Fruit fly (Drosophila melanogaster): ENCODE measurements around the gene CG12811.

The CG12811 gene

DNA sequence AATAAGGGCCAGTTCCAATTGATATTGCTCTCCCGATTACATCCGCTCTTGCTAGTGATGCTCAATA lies at the start of gene CG12811:
Gene CG12811, minus strand, starts transcription at position 23 of the 67 bp plus-strand sequence.
- TF ChIP-seq CG8478 (optimal IDR thresholded peaks at IDR 0.05) (no peak), CTCF (optimal IDR thresholded peaks at IDR 0.05) (no peak)

DNA sequence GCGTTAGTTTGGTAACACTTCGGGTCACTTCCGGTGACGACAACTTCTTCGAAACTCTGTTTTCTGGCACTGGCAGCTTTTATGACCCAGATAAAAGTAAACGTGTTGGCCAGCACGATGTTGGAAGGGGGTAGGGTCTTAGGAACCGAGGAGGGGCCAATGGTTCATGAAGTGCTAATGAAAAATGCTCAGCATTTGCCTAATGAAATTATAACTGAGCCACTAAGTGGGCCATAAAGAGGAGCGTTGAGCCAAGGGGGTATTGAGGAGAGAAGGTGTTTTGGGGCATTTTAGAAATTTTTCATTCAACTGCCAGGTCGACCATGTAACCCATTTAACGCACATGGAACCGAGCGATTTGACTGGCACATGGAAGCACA lies 49.7 kb upstream of the CG12811 start:
- TF ChIP-seq CG8478 (optimal IDR thresholded peaks at IDR 0.05) (no peak), CTCF (optimal IDR thresholded peaks at IDR 0.05) (no peak)

DNA sequence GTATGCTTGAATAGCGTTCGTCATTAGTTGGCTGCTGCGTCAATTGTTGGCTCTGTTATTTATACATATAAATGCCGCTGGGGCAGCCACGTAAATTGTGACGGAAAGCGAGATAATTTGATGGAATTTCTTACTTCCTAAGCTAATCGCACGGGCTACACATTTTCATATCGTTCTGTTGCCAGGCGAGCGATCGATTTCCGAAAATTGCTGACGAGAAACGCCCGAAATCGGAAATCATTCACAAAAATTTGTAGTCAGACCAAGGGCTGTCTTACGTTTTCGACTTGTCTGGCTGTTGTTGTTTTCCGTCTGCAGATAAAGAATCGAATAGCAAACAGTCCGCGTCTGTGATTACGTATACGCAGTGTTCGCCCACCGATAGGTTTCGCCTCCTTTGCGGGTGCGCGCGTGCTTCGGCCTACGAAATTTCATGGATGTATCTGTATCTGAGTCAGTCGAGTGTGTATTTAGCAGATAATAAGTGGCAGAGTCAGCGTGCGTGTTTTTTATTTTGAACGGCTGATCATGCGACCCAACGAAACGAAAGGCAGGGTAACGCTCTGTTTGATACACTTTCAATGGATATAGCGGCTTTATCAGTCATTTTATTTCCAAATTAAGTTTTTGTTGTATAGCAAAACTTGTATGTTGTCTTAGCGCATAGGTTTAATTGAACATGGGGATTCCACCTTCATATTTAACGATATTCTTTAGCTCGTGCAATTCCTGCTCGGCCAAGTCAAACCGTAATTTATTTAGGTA lies 49.1 kb upstream of the CG12811 start:
- TF ChIP-seq CG8478 (optimal IDR thresholded peaks at IDR 0.05) (no peak), CTCF (optimal IDR thresholded peaks at IDR 0.05) (no peak)

DNA sequence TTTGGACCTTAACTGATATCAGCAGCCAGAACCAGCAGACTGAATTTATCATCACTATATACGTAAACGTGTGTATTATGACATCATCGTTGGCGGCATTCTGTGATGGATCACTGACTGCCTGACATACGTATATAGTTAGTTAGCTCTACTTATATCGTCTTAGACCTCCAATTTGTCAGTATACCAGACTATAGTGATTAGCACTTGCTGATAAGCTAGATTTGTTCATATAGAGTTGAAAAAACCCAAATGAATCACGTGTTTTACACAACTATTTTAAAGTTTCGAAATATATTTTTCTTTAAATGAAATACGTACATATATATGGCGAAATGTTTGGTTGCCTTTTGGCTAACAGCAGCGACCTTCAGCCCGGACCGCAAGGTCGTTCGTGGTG lies 47.2 kb upstream of the CG12811 start:
- TF ChIP-seq CG8478 (optimal IDR thresholded peaks at IDR 0.05): no peak
- TF ChIP-seq CTCF (optimal IDR thresholded peaks at IDR 0.05): no peak

DNA sequence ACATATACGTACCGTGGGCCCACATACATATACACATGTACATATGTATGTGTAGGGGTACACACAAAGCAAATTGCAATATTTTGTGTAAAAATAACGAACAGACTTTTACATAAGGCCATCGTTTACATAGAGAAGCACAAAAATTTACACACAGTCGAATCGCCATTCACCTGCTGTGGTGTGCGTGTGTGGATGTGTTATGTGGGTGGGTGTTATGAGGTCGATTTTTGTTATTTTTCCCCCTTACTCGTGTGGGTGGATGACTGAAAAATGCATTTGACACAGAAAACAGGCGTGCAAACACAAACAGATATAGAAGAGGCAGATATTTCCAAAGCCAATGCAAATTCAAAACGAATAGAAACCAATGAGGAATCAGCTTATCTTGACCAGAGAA lies 46.5 kb upstream of the CG12811 start:
- TF ChIP-seq CTCF (optimal IDR thresholded peaks at IDR 0.05) (no peak), CG8478 (optimal IDR thresholded peaks at IDR 0.05) (no peak)

DNA sequence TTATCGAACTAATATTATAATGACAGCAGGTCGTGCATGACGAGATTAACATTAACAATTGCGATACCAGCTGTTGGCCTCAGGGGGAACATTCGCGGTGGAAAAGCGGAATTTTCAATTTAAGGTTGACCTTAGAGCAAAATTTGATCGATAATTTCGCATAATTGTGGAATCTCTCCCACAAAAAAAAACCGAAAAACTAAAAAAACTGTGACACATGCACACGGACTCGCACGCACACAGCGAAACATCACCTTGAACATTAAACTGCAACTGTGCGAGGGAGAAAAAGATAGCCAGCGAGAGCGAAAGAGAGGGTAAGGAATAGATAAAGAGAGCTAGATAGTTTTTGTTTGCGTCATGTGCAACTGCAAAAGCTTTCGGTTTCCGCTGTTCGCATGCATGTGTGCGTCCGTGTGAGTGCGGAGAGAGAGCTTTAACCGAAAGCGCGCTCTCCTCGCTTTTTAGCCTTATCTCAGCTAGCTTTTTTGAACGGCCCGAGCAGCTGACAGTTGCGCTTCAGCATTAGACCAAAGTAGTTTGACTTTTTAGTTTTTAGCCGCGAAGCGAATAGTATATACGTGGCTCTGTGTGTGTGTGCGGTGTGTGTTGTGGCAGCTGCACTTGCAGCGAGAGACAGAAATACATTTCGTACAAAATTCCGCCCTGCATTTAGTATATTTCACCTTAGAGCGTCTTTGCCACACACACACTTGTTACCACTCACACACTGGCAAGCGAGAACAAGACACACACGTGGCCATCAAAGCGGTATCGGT lies 44.8 kb upstream of the CG12811 start:
- TF ChIP-seq CTCF (optimal IDR thresholded peaks at IDR 0.05) (no peak), CG8478 (optimal IDR thresholded peaks at IDR 0.05) (peak; percentile 26)

DNA sequence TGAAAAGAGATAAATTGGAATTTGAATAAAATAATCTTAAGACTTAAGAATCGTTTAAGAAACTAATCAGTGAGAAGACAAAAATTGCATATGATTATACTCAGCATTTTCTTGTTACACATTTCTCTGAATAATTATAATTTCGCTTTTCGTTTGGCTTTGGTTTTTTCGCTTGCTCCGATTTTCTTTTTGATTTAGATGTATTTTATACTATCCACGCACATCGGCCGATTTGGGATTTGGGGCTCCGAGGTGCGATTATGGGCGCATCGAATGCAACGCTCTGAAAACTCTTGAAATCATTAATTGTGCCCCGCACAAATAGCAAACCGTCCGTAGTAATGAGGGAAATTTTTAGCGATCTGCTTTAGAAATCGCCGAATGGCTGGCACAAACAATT lies 42.9 kb upstream of the CG12811 start:
- TF ChIP-seq CTCF (optimal IDR thresholded peaks at IDR 0.05): no peak
- TF ChIP-seq CG8478 (optimal IDR thresholded peaks at IDR 0.05): no peak

DNA sequence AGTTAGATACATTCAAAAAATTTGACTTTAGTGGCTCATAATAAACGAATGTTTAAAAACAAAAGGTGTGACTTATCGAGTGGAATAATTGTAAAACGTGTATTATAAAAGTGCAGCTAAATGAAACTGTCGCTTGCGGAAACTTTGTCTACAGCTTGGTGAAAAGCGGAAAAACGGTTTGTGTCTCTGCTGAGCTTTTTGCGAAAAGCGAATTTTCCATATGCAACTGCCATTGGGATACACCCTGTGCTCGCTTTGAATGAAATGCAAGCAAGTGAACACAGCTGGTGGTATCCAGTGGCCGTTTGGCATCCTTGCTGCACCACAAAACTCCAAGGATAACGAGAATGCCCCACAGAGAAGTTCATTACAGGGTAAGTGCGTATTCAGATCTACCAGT lies 42.3 kb upstream of the CG12811 start:
- no peak for TF ChIP-seq CG8478 (optimal IDR thresholded peaks at IDR 0.05)
- no peak for TF ChIP-seq CTCF (optimal IDR thresholded peaks at IDR 0.05)

DNA sequence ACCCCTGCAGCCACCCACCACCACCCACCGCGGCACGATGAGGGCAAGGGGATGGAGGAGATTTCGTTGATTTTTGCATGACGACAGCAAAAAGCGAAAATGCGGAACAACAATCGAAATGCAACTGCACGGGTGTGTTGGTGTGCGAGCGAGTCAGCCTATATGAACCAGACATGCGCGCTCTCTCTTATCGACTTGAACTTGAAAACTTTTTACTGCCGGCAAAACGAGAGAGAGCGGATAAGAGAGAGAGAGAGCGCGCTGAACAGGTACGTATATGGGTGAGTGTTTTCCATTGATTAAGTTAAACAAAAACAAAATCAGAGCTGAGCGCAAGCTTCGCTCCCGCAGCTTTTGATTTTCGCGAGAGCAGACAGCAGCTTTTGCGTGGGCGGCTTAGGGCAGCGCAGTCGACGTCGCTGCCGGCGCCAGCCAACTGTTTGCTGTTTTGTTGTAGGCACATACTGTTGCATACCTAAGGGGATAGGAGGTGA lies 40.6 kb upstream of the CG12811 start:
- TF ChIP-seq CTCF (optimal IDR thresholded peaks at IDR 0.05) (no peak), CG8478 (optimal IDR thresholded peaks at IDR 0.05) (no peak)

DNA sequence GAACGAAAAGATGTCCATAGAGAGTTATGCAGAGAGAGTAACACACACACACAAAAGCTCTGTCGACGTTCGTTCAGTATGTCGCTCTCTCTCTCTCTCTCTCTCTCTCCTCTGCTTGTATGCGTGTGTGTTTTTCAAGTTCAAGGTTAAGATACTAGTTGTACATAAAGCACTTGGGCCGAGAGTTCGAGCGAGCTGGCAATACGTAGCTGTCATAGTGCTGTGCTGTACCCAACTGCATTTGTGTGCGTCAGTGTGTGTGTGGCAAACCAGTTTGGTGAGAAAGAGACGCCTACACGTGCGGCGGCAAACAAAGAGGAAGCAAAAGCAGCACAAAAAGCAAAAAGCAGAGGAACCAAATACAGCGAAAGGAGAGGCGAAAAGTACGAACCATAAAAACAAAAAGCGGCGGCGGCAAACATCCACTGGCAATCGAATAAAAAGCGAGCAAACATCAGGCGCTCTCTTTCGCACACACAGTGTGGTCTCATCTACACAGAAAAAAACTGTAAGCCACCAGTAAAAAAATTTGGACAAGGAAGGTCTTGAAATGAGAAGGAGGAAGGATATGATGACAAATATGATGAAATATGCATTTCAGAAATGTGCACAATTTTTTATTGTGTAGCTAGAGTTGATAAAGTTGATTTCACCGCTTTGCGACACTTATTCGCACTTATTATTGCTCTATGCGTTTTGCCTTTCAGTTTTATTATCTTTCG lies 38.8 kb upstream of the CG12811 start:
- TF ChIP-seq CTCF (optimal IDR thresholded peaks at IDR 0.05) (no peak), CG8478 (optimal IDR thresholded peaks at IDR 0.05) (peak; percentile 41)

DNA sequence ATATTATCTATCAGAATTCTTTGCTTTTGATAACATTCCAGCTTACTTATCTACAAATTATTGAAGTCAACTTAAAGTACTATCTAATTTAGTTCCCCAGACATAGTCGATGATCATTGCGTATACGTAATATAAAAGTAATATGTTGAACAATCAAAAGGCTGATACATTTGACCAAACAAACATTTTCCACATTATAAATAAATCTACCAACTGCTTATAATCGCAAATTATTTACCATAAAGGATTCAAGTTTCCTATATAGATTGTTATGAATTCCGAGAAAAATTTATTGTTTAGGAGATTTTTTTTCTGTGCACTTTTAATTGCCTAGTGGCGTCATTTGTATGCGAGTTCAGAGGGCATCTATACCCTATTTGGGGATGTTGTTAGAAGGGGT lies 38.1 kb upstream of the CG12811 start:
- no peak for TF ChIP-seq CG8478 (optimal IDR thresholded peaks at IDR 0.05)
- TF ChIP-seq CTCF (optimal IDR thresholded peaks at IDR 0.05): no peak

DNA sequence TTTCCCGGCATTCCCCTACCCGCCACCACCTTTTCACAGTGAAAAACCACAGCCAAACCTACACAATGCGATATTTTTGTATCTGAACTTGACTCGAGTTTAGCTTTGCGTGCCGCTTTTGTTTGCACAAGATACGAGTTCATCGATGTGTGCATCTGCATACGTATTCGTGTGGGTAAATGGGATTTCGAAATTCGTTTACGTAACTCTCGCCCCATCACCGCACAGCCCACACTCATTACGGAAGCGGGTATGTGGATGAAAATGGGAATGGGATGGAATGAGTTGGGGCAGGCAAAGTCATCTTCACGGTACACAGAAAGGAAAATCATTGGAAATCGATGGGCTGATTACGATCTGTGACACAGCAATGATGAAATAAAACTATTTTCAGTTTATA lies 37.6 kb upstream of the CG12811 start:
- no peak for TF ChIP-seq CTCF (optimal IDR thresholded peaks at IDR 0.05)
- no peak for TF ChIP-seq CG8478 (optimal IDR thresholded peaks at IDR 0.05)

DNA sequence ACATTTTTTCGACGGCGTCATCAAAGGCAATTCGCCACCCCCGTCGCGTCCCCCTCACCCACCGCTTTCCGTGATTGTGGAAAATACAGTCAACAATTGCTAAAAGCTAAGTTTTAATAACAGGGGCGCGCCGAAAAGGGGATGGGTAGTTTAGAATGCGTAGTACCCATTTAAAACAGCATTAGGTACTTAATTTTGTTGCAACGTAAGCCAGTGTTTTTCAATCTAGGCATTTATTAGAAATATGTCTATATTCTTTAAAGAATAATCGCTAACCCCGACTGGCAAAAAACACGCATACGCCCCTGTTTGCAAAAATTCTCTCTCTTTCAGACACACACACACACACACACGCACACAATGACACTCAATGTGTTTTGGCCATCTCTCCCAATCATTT lies 36.3 kb upstream of the CG12811 start:
- TF ChIP-seq CTCF (optimal IDR thresholded peaks at IDR 0.05): no peak
- TF ChIP-seq CG8478 (optimal IDR thresholded peaks at IDR 0.05): no peak

DNA sequence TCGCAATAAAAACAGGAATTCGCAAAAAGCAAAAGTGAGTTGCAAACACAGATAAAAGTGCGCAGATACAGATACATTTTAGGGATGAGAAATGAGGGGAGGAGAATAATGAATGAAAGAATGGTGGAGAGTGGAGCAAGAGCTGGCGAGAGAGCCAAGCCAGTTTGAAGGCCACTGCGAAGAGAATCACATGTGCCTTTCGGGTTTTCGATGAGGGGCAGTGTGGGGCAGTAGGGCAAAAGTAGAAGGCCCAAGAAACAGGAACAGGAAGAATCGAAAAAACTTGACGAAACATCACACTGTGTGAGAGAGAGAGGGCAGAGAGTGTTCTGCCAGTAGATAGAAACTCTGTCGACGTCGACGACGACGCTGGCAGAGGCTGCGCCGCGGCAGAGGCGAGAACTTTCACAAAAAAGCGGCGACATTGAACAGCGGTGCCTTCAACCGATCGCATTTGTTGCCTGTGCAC lies 35.6 kb upstream of the CG12811 start:
- no peak for TF ChIP-seq CG8478 (optimal IDR thresholded peaks at IDR 0.05)
- TF ChIP-seq CTCF (optimal IDR thresholded peaks at IDR 0.05): no peak

DNA sequence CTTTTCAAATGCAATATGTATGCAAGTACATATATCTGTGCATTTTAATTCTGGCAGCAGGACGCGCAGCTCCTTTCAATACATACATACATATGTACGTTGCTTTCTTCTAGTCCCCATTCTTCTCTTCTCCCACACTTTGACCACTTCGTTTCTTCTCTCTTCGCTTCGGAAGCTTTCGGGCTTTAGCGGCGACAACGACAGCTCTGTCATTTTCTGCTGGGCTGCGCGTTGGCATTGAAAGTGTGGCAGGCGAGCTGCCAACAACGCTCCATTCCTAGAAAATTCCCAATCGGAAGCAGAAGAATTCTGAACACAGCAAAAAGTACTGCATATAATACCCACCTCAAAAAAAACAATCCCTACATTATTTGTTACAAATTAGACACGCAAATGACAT lies 34.5 kb upstream of the CG12811 start:
- TF ChIP-seq CTCF (optimal IDR thresholded peaks at IDR 0.05) (no peak), CG8478 (optimal IDR thresholded peaks at IDR 0.05) (no peak)

DNA sequence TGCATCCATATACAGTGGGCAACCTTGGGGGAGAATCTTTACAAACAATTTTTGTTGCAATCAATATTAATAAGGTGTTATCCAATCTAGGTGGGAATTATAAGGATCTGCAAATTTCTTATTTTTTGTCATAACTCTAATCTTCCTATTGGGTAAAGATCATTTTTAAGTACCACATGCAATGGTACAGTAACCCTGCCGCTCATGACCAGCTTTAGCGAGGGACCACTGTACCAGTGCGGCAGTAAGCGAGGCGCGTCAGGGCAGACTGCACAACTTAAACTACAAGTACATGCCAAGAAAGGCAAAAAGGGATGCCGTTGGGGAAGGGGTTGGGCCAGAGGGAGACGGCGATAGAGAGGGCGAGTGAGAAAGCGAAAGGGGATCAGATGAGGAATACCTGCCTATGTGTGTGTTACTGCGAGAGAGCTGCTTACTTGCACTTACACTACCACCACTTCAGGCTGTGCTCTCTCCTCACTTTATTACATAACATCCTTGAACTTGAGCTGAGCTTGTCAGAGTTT lies 34.0 kb upstream of the CG12811 start:
- no peak for TF ChIP-seq CG8478 (optimal IDR thresholded peaks at IDR 0.05)
- no peak for TF ChIP-seq CTCF (optimal IDR thresholded peaks at IDR 0.05)
